Worm (Caenorhabditis elegans) whole organism, dauer: ENCODE measurements around the gene Y39A3A.2.
"Not testable (repeated sequence)": the region's sequence is repeated elsewhere in the genome, so short reads cannot be mapped to it uniquely, and the experiment has no call there.

Source experiments
- unc-62 ChIP-seq: sonication (generic microtip); optimal IDR thresholded peaks from 2 replicates; lab custom pipeline; 2017; ENCODE audit warnings: missing biosample characterization, missing genetic modification reagents, missing genetic modification characterization

Gene Y39A3A.2

ce11 chrIII:2057570-2057969, at the start of gene Y39A3A.2:
Gene Y39A3A.2, minus strand, starts transcription at chrIII:2057670.
- no peak for TF ChIP-seq unc-62 (GFP tag; lab: Kevin White, UChicago)

ce11 chrIII:2105935-2106334, 48.5 kb upstream of the Y39A3A.2 start:
- TF ChIP-seq unc-62 (GFP tag; lab: Kevin White, UChicago) = no peak

DNA sequence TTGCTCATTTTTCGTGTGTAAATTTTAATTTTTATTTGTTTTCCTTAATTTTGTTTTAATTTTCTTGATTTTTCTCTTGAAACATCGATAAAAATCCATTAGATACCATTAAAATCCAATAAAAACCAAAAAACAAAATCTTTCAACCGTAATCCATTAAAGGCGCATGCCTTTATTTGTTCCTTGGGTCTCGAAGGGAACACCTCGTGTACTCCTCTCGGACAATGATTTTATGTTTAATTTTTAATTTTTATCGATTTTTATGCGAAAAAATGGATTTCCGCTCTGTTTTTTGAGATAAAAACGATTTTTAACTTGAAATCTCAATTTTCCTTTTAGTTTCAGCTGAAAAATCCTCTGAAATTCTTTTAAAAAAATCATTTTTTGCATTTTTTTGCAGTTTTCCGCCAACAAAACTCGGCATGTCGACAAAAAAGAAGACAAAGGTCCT, 44.5 kb upstream of the Y39A3A.2 start, which contains the start of gene ppk-2:
ppk-2 (plus strand) TSS at position 401 of the 451 bp plus-strand sequence.
- TF ChIP-seq unc-62 (GFP tag; lab: Kevin White, UChicago) = no peak

DNA sequence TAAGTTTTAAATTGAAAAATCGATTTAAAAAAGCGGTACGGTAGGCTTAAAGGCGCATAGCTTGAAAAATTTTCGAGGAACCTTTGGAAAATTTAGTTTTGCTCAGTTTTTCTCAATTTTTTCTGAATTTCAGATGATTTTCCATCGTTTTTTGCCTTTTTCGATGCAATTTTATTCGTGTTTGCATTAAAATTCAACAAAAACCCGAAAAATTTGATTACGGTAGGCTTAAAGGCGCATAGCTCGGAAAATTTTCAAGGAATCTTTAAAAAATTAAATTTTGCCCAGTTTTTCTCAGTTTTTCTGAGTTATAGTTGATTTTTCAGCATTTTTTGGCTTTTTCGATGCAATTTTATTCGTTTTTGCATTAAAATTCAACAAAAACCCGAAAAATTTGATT, 43.8 kb upstream of the Y39A3A.2 start:
- TF ChIP-seq unc-62 (GFP tag; lab: Kevin White, UChicago) = no peak

DNA sequence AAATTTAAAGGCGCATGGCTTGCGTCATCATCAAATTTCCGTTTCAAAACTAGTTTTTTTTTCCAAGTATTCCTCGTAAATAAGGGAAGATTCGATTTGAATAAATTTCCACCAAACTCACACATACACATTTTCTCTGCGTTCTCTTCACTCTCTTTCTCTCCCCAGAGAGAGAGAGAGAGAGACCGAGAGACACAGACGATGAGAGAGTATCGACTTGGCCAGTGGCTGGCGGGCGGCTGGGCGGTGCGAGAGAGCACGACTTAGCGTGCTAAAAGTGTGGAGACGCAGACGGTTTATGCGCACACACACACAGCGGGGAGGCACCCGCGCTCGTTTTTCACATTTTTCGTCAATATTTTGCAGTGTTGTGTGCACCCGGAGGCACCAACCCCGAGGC, 43.4 kb upstream of the Y39A3A.2 start:
- no peak for TF ChIP-seq unc-62 (GFP tag; lab: Kevin White, UChicago)

- no peak for TF ChIP-seq unc-62 (GFP tag; lab: Kevin White, UChicago)
Measured at ce11 chrIII:2099808-2100366, 42.4 kb upstream of the Y39A3A.2 start.

ce11 chrIII:2098185-2098584, 40.7 kb upstream of the Y39A3A.2 start:
- TF ChIP-seq unc-62 (GFP tag; lab: Kevin White, UChicago) = no peak

DNA sequence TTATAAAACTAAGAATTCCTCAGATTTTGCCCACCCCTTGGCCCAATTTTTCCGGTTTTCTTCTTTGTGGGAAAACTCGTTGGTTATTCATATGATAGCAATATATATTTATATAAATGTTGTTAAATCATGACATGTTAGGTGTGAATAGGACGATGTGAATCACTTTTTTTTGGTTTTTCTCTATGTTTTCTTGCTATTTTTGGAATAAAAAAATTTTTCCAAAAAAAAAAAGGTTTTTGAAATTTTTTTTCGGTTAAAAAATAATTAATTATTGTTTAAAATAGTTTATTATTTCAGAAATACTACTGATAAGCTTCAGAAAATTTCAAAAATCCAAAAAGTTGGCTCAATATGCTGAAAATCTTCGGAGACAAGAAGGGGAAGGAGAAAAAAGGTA, 34.9 kb upstream of the Y39A3A.2 start, which contains the start of gene Y48G9A.9:
Y48G9A.9 (plus strand) TSS at position 301 of the 400 bp plus-strand sequence.
- TF ChIP-seq unc-62 (GFP tag; lab: Kevin White, UChicago) = no peak

DNA sequence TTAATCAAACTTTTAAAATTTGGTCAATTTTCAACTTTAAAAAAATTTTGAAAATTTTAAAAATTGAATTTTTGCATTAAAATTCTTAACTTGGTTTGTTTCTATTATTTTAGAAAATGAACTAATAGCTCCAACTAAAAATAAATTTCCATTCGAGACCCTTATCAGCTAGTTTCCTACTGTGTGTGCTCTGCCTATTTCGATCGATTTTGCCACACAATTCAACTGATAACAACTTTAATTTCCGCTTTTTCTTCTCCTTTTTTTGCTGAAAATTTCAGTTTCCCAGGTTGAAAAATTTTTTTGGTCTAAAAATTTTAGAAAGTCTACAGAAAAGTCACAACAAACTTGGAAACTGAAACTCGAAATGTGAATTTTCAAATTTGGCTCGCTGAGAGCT, 33.9 kb upstream of the Y39A3A.2 start:
- no peak for TF ChIP-seq unc-62 (GFP tag; lab: Kevin White, UChicago)

DNA sequence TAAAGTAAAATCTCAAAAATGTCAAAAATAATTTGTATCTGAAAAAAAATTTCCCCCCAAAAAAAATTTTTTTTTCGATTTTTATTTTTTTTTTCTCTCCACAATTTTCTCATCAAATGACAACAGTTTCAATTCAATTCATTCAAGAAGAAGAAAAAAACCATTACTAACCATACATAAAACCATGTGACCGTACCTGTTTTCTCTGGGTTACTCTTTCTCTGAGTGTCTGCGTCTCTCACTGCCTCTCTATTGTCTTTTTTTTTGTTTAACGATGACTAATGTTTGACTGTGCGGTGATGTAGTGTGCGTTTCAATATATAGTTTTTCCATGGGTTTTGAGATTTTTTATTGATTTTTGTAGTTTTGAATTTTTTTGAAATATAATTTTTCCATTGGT, 33.2 kb upstream of the Y39A3A.2 start:
- no peak for TF ChIP-seq unc-62 (GFP tag; lab: Kevin White, UChicago)

DNA sequence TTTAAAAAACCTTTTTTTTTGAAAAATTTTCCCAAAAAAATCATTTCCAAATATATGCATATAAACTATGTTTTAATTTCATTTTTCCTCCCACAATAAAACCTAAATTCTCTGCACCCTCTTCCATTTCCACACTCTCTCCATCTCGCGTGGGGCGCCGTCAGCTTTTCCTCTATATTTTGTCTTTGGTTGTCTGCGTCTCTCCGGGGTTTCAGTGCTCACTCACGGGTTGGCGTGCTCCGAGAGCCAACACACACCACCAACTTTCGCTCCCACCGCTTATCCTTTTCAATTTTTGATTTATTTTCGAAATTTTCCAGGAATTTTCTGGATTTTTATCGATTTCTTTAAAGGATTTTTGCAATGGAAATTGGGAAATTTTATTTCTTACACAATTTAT, 32.0 kb upstream of the Y39A3A.2 start:
- no peak for TF ChIP-seq unc-62 (GFP tag; lab: Kevin White, UChicago)

ce11 chrIII:2084829-2085228, 27.4 kb upstream of the Y39A3A.2 start:
- TF ChIP-seq unc-62 (GFP tag; lab: Kevin White, UChicago) = no peak

- TF ChIP-seq unc-62 (GFP tag; lab: Kevin White, UChicago) = not testable (repeated sequence)
Measured at ce11 chrIII:2082519-2082918, 25.0 kb upstream of the Y39A3A.2 start, which contains the start of gene cpt-3. Gene cpt-3, plus strand, starts transcription at chrIII:2082819.

DNA sequence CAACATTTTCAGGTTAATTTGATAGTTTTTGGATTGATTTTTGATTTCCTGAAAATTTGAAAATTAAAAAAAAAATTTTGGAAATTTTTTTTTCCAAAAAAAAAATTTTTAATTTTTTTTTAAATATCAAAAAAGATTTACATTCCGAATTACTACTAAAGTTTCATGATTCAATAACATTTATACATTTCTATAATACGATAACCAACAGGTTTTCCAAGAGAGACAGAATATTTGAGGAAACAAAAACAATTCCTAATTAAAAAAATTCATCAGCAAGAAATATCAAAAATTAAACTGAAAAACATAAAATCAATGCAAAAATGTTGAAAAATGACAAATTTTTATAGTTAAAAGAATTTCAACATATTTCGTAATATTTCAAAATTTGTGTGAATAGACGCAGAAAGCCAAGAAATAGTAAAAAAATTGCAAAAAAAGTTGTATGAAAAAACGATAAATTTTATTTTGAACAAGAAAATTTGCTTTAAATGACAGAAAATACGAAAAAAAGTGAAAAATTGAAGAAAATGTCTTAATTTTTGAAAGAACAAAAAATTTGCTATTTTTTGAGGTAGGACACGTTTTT, 19.2 kb upstream of the Y39A3A.2 start, which contains the start of gene Y39A3A.4:
Y39A3A.4 (minus strand) TSS at position 51 of the 589 bp plus-strand sequence.
- no peak for TF ChIP-seq unc-62 (GFP tag; lab: Kevin White, UChicago)

DNA sequence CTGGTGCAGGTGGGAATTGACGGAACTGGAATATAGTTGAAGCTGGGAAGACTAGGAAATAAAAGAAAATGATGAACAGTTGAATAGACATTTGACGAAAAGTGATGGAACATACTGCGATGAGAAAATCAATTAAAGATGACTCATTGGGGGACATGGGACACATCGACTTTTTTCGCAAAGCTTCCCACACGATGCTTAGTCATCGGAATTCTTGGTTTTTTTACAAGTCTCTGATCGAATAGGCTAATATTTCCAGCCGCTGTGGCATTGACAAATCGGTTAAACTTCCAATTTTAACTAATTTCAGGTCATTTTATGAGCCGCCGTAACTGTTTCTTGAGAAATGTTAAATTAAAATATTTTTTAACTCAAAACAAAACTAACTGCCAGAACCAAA, 10.8 kb upstream of the Y39A3A.2 start, which contains the start of gene Y39A3A.3:
Y39A3A.3 (minus strand) TSS at position 101 of the 400 bp plus-strand sequence.
- no peak for TF ChIP-seq unc-62 (GFP tag; lab: Kevin White, UChicago)

- TF ChIP-seq unc-62 (GFP tag; lab: Kevin White, UChicago) = no peak
Measured at ce11 chrIII:2060857-2061256, 3.4 kb upstream of the Y39A3A.2 start, which contains the start of gene ins-16. Gene ins-16, minus strand, starts transcription at chrIII:2060957.

DNA sequence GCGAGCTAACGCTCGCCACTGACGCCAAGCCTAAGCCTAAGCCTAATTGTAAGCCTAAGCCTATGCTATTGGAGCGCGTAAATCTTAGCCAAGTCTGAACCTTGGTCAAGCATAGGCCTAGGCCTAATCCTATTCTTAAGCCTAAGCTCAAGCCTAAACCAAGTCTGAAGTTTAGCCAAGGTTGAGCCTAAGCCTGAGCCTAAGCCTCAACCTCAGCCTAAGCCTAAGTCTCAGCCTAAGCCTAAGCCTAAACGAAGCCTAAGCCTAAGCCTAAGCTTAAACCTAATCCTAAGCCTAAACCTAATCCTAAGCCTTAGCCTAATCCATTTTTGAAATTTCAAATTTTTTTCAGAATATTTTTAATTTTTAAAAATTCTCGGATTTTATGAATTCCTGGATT, 2.6 kb upstream of the Y39A3A.2 start:
- no peak for TF ChIP-seq unc-62 (GFP tag; lab: Kevin White, UChicago)
